Fruit fly (Drosophila melanogaster) whole organism, larva: ENCODE results near the gene CG6414.

Source experiments
- noc ChIP-seq: fragments of 200-800 bp; sonication (Bioruptor generic); optimal IDR thresholded peaks from 3 replicates; lab custom pipeline; 2019; ENCODE audit warnings: missing biosample characterization, mild to moderate bottlenecking, missing genetic modification characterization, moderate library complexity

Gene CG6414

dm6 chrX:3930528-3931251, 40.5 kb downstream of the CG6414 start, which contains the start of gene CG42541:
CG42541 (minus strand) TSS chrX:3930578.
- no peak for TF ChIP-seq noc (tag; lab: Kevin White, UChicago)

- no peak for TF ChIP-seq noc (tag; lab: Kevin White, UChicago)
Observed at dm6 chrX:3928520-3928919, 42.6 kb downstream of the CG6414 start.
